Fruit fly (Drosophila melanogaster): ENCODE results near the gene Drsl6.

The Drsl6 gene

dm6 chr3L:3303087-3303526, 33.1 kb downstream of the Drsl6 start, which contains the start of gene CG14968 (continued):
- TF ChIP-seq CG8478 (optimal IDR thresholded peaks at IDR 0.05) (no peak), hbn (GFP tag; IDR thresholded peaks at IDR 0.05; ENCODE audit: partially characterized antibody) (no peak), CG7271 (tag; optimal IDR thresholded peaks at IDR 0.05) (peak; percentile 75), danr (GFP tag; IDR thresholded peaks at IDR 0.05) (peak; percentile 81), wdn (GFP tag; IDR thresholded peaks at IDR 0.05) (peak; percentile 92), CG13296 (GFP tag; optimal IDR thresholded peaks at IDR 0.05) (peak; percentile 93), nerfin-1 (tag; optimal IDR thresholded peaks at IDR 0.05) (peak; percentile 82), Chrac-16 (GFP tag; optimal IDR thresholded peaks at IDR 0.05) (peak; percentile 91), zen (tag; optimal IDR thresholded peaks at IDR 0.05) (peak; percentile 87), CG14667 (GFP tag; IDR thresholded peaks at IDR 0.05) (peak; percentile 90), CG8388 (GFP tag; optimal IDR thresholded peaks at IDR 0.05) (peak; percentile 85), Doc2 (GFP tag; IDR thresholded peaks at IDR 0.05) (peak; percentile 74), Atf-2 (GFP tag; optimal IDR thresholded peaks at IDR 0.05) (peak; percentile 57), CG6854 (GFP tag; optimal IDR thresholded peaks at IDR 0.05) (peak; percentile 86), Dref (GFP tag; IDR thresholded peaks at IDR 0.05) (peak; percentile 32; the same call in 1 of the 2 replicates), CG11093 (GFP tag; IDR thresholded peaks at IDR 0.05) (peak; percentile 66; the same call in 2 of the 3 replicates), nerfin-2 (GFP tag; IDR thresholded peaks at IDR 0.05; ENCODE audit: partially characterized antibody) (no peak), gcm2 (GFP tag; optimal IDR thresholded peaks at IDR 0.05) (peak; percentile 56), ATbp (GFP tag; optimal IDR thresholded peaks at IDR 0.05) (peak; percentile 89), Rx (GFP tag; IDR thresholded peaks at IDR 0.05) (peak; percentile 90), CG6765 (GFP tag; optimal IDR thresholded peaks at IDR 0.05) (peak; percentile 93), CG12942 (GFP tag; optimal IDR thresholded peaks at IDR 0.05) (peak; percentile 92), Asciz (GFP tag; optimal IDR thresholded peaks at IDR 0.05) (peak; percentile 88), caup (GFP tag; optimal IDR thresholded peaks at IDR 0.05; ENCODE audit: severe bottlenecking) (peak; percentile 96), Scr (GFP tag; IDR thresholded peaks at IDR 0.05; ENCODE audit: partially characterized antibody) (no peak), CG43689 (GFP tag; IDR thresholded peaks at IDR 0.05) (peak; percentile 94), Pdp1 (GFP tag; optimal IDR thresholded peaks at IDR 0.05) (peak; percentile 66 to 74), bigmax (GFP tag; optimal IDR thresholded peaks at IDR 0.05) (peak; percentile 74), maf-S (GFP tag; optimal IDR thresholded peaks at IDR 0.05) (peak; percentile 51), Nf-YB (GFP tag; optimal IDR thresholded peaks at IDR 0.05) (peak; percentile 81), Atf6 (GFP tag; IDR thresholded peaks at IDR 0.05) (peak; percentile 97), Blimp-1 (GFP tag; optimal IDR thresholded peaks at IDR 0.05) (peak; percentile 95), CG8944 (GFP tag; optimal IDR thresholded peaks at IDR 0.05) (peak; percentile 34), CG11723 (GFP tag; optimal IDR thresholded peaks at IDR 0.05) (peak; percentile 86), H15 (GFP tag; IDR thresholded peaks at IDR 0.05) (peak; percentile 93), CG18599 (GFP tag; optimal IDR thresholded peaks at IDR 0.05) (peak; percentile 97), NC2β (GFP tag; optimal IDR thresholded peaks at IDR 0.05) (no peak), fd102C (GFP tag; optimal IDR thresholded peaks at IDR 0.05) (no peak), Sry-δ (GFP tag; optimal IDR thresholded peaks at IDR 0.05) (peak; percentile 36), CG3163 (GFP tag; optimal IDR thresholded peaks at IDR 0.05) (no peak), Mrtf (GFP tag; IDR thresholded peaks at IDR 0.05) (peak; percentile 94), croc (GFP tag; conservative IDR thresholded peaks at IDR 0.05) (peak; percentile 77), CG9437 (GFP tag; optimal IDR thresholded peaks at IDR 0.05) (peak; percentile 83), CG4328 (GFP tag; optimal IDR thresholded peaks at IDR 0.05) (peak; percentile 57), bcd (GFP tag; optimal IDR thresholded peaks at IDR 0.05) (peak; percentile 95), CG1832 (GFP tag; optimal IDR thresholded peaks at IDR 0.05) (no peak), ara (GFP tag; IDR thresholded peaks at IDR 0.05) (peak; percentile 95), CG7786 (GFP tag; optimal IDR thresholded peaks at IDR 0.05) (peak; percentile 72), vfl (GFP tag; optimal IDR thresholded peaks at IDR 0.05) (peak; percentile 74), gt (GFP tag; IDR thresholded peaks at IDR 0.05) (peak; percentile 82), B-H1 (GFP tag; IDR thresholded peaks at IDR 0.05) (peak; percentile 90)

Measured in whole organism, embryonic.